Worm (Caenorhabditis elegans) whole organism, L1 larva: ENCODE data around the gene T19D12.4.

Experiments
- ceh-88 ChIP-seq: fragments of 200-800 bp; sonication (Bioruptor generic); IDR thresholded peaks from 2 replicates; pipeline ENCODE4 v1.3.6; 2022; ENCODE audit warnings: missing genetic modification characterization, missing compliant biosample characterization
- lin-14 ChIP-seq: fragments of 200-800 bp; sonication (Bioruptor generic); optimal IDR thresholded peaks from 2 replicates; lab custom pipeline; 2018; ENCODE audit warnings: mild to moderate bottlenecking, missing genetic modification characterization, moderate library complexity, missing compliant biosample characterization
- mab-9 ChIP-seq: fragments of 200-800 bp; sonication (Bioruptor generic); IDR thresholded peaks from 2 replicates; pipeline ENCODE4 v1.3.6; 2022; ENCODE audit warnings: missing genetic modification reagents, missing genetic modification characterization, missing compliant biosample characterization
- nhr-84 ChIP-seq: sonication (generic microtip); optimal IDR thresholded peaks from 2 replicates; lab custom pipeline; 2017; ENCODE audit warnings: missing biosample characterization, missing genetic modification characterization
- tbx-2 ChIP-seq: sonication (generic microtip); optimal IDR thresholded peaks from 2 replicates; lab custom pipeline; 2016; ENCODE audit warnings: missing genetic modification characterization, missing compliant biosample characterization
- vab-15 ChIP-seq: sonication (generic microtip); optimal IDR thresholded peaks from 2 replicates; lab custom pipeline; 2017; ENCODE audit warnings: missing genotype, mild to moderate bottlenecking, missing genetic modification characterization, missing compliant biosample characterization
- zag-1 ChIP-seq: fragments of 150-350 bp; optimal IDR thresholded peaks from 2 replicates; lab custom pipeline; 2014; ENCODE audit warnings: missing biosample characterization, missing genetic modification characterization

- TF ChIP-seq lin-14 (GFP tag; lab: Kevin White, UChicago) (no peak), zag-1 (tag; lab: Kevin White, UChicago) (no peak), vab-15 (tag; lab: Kevin White, UChicago) (no peak), ceh-88 (GFP tag; lab: Robert Waterston, UW) (no peak), nhr-84 (no peak), tbx-2 (tag; lab: Kevin White, UChicago) (no peak), mab-9 (GFP tag; lab: Robert Waterston, UW) (no peak)
Measured at ce11 chrII:6597507-6597906, 33.4 kb upstream of the T19D12.4 start.
